Fruit fly (Drosophila melanogaster): ENCODE measurements around the gene CG43078.

DNA sequence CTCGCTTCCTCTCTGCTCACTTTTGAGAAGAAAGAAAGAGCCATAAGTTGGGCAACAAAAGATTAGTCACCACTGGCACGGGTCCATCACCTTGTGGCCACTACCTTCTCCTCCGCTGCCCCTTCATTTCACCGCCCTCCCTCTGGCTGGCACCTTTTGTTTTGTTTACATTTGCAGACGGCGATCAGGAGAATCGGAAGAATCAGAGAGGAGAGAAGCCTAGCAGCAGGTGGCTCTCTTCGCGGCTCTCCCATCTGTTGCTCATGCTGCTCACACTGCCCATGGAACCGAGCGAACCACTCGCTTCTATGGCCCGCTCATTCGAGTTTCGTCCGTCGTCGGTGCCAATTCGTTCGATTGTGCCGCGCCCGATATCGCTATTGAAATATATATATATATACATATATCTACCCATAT is 30.2 kb upstream of the CG43078 start:
- peak; percentile 91 for TF ChIP-seq Vsx2 (GFP tag; optimal IDR thresholded peaks at IDR 0.05; ENCODE audit: partially characterized antibody)
- TF ChIP-seq br (GFP tag; optimal IDR thresholded peaks at IDR 0.05), result peak; percentile 57
